Worm (Caenorhabditis elegans) whole organism, L4 larva: ENCODE measurements around the gene tcl-2.

Source experiments
- F49E8.2 ChIP-seq: sonication (generic microtip); optimal IDR thresholded peaks from 2 replicates; lab custom pipeline; 2016; ENCODE audit warnings: missing compliant biosample characterization, mild to moderate bottlenecking, missing genetic modification characterization, borderline replicate concordance
- ama-1 ChIP-seq: fragments of 150-350 bp; optimal IDR thresholded peaks from 2 replicates; lab custom pipeline; 2014; ENCODE audit warnings: inconsistent platforms, mixed read lengths
- ceh-82 ChIP-seq: sonication (generic microtip); optimal IDR thresholded peaks from 2 replicates; lab custom pipeline; 2017; ENCODE audit warnings: missing biosample characterization, missing genetic modification characterization
- mes-2 ChIP-seq: sonication (generic microtip); optimal IDR thresholded peaks from 2 replicates; lab custom pipeline; 2016; ENCODE audit warnings: missing genotype, mild to moderate bottlenecking, missing genetic modification characterization, missing compliant biosample characterization; ENCODE audit not compliant: poor library complexity, severe bottlenecking
- mxl-2 ChIP-seq: fragments of 200-800 bp; sonication (Bioruptor generic); conservative IDR thresholded peaks from 2 replicates; pipeline ENCODE4 v1.3.6; 2022; ENCODE audit warnings: missing genetic modification reagents, missing genetic modification characterization, missing compliant biosample characterization
- nhr-28 ChIP-seq: fragments of 150-350 bp; optimal IDR thresholded peaks from 2 replicates; lab custom pipeline; 2014; ENCODE audit warnings: missing biosample characterization, missing genetic modification characterization
- nhr-76 ChIP-seq: fragments of 150-350 bp; optimal IDR thresholded peaks from 2 replicates; lab custom pipeline; 2014; ENCODE audit warnings: missing biosample characterization, missing genetic modification characterization
- snpc-1.2 ChIP-seq: fragments of 200-800 bp; sonication (Bioruptor generic); IDR thresholded peaks from 2 replicates; pipeline ENCODE4 v1.3.6; 2022; ENCODE audit warnings: missing genetic modification reagents, missing genetic modification characterization, missing compliant biosample characterization

DNA sequence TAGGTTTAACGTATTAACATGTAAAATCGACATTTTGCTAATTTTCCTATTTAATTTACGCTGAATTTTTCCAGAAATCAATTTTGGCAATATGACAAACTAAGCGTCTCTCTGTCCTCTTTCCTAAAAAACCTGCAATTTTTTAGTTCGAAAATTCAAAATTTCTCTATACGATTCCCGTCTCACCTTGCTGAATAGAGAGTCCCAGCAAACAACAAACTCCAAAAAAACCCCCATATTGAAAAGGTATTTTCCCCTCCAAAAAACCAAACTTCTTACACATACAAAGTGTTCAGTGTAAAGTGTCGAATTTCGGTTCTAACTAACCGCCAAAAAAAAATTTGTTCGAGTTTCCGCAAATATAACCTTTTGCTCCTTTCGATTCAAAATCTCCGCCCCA lies 5.3 kb downstream of the tcl-2 start, which contains the start of gene pnc-1:
- TF ChIP-seq F49E8.2 (no peak), nhr-28 (tag; lab: Kevin White, UChicago) (no peak), mxl-2 (no peak), ceh-82 (no peak), snpc-1.2 (GFP tag; lab: Robert Waterston, UW) (no peak), nhr-76 (tag; lab: Kevin White, UChicago) (no peak), ama-1 (no peak), mes-2 (tag; lab: Kevin White, UChicago) (no peak)
